Worm (Caenorhabditis elegans) whole organism, late embryonic: ENCODE results near the gene pfn-2.

Experiments used
- C38D4.7 ChIP-seq: fragments of 200-800 bp; sonication (Bioruptor generic); optimal IDR thresholded peaks from 2 replicates; lab custom pipeline; 2018; ENCODE audit warnings: mild to moderate bottlenecking, missing genetic modification characterization, moderate library complexity, missing compliant biosample characterization
- F13H6.1 ChIP-seq: sonication (generic microtip); optimal IDR thresholded peaks from 2 replicates; lab custom pipeline; 2016; ENCODE audit warnings: missing genetic modification characterization, missing compliant biosample characterization
- K09A11.1 ChIP-seq: sonication (generic microtip); optimal IDR thresholded peaks from 2 replicates; lab custom pipeline; 2017; ENCODE audit warnings: antibody characterized with exemption, mild to moderate bottlenecking, missing genetic modification characterization, missing compliant biosample characterization; ENCODE audit not compliant: insufficient read depth
- T23F11.4 ChIP-seq: fragments of 200-800 bp; sonication (Bioruptor generic); optimal IDR thresholded peaks from 2 replicates; lab custom pipeline; 2018; ENCODE audit warnings: mild to moderate bottlenecking, missing genetic modification characterization, missing compliant biosample characterization
- Y22D7AL.16 ChIP-seq: sonication (generic microtip); optimal IDR thresholded peaks from 2 replicates; lab custom pipeline; 2016; ENCODE audit warnings: missing genetic modification characterization, missing compliant biosample characterization
- ahr-1 ChIP-seq: sonication (generic microtip); optimal IDR thresholded peaks from 2 replicates; lab custom pipeline; 2016; ENCODE audit warnings: missing genetic modification characterization, missing compliant biosample characterization
- ceh-14 ChIP-seq: sonication (generic microtip); optimal IDR thresholded peaks from 2 replicates; lab custom pipeline; 2016; ENCODE audit warnings: missing genotype, missing genetic modification characterization, missing compliant biosample characterization
- ceh-18 ChIP-seq: sonication (generic microtip); optimal IDR thresholded peaks from 2 replicates; lab custom pipeline; 2016; ENCODE audit warnings: missing genetic modification characterization, missing compliant biosample characterization
- ceh-19 ChIP-seq: fragments of 200-800 bp; sonication (Bioruptor generic); optimal IDR thresholded peaks from 2 replicates; lab custom pipeline; 2018; ENCODE audit warnings: mild to moderate bottlenecking, missing genetic modification characterization, missing compliant biosample characterization
- ceh-2 ChIP-seq: sonication (generic microtip); optimal IDR thresholded peaks from 2 replicates; lab custom pipeline; 2016; ENCODE audit warnings: missing genotype, missing genetic modification characterization, missing compliant biosample characterization
- ceh-22 ChIP-seq: sonication (generic microtip); optimal IDR thresholded peaks from 2 replicates; lab custom pipeline; 2017; ENCODE audit warnings: missing biosample characterization, missing genetic modification characterization
- ceh-24 ChIP-seq: sonication (generic microtip); optimal IDR thresholded peaks from 2 replicates; lab custom pipeline; 2016; ENCODE audit warnings: mild to moderate bottlenecking, missing genetic modification characterization, missing compliant biosample characterization
- ceh-34 ChIP-seq: sonication (generic microtip); optimal IDR thresholded peaks from 2 replicates; lab custom pipeline; 2016; ENCODE audit warnings: mild to moderate bottlenecking, missing genetic modification characterization, missing compliant biosample characterization
- ceh-6 ChIP-seq: fragments of 200-800 bp; sonication (Bioruptor generic); optimal IDR thresholded peaks from 2 replicates; lab custom pipeline; 2018; ENCODE audit warnings: mild to moderate bottlenecking, missing genetic modification characterization, missing compliant biosample characterization
- che-1 ChIP-seq: sonication (generic microtip); optimal IDR thresholded peaks from 2 replicates; lab custom pipeline; 2016; ENCODE audit warnings: mild to moderate bottlenecking, missing genetic modification characterization, missing compliant biosample characterization
- elt-2 ChIP-seq: sonication (generic microtip); optimal IDR thresholded peaks from 2 replicates; lab custom pipeline; 2016; ENCODE audit warnings: missing genetic modification reagents, missing genetic modification characterization, missing compliant biosample characterization
- ets-4 ChIP-seq: sonication (generic microtip); optimal IDR thresholded peaks from 2 replicates; lab custom pipeline; 2016; ENCODE audit warnings: missing genetic modification characterization, missing compliant biosample characterization
- fax-1 ChIP-seq: sonication (generic microtip); optimal IDR thresholded peaks from 2 replicates; lab custom pipeline; 2016; ENCODE audit warnings: missing genotype, missing genetic modification characterization, missing compliant biosample characterization
- gmeb-2 ChIP-seq: sonication (generic microtip); optimal IDR thresholded peaks from 2 replicates; lab custom pipeline; 2016; ENCODE audit warnings: missing genetic modification characterization, inconsistent platforms, missing compliant biosample characterization
- hlh-13 ChIP-seq: fragments of 200-800 bp; sonication (Bioruptor generic); optimal IDR thresholded peaks from 2 replicates; lab custom pipeline; 2018; ENCODE audit warnings: mild to moderate bottlenecking, missing genetic modification characterization, missing compliant biosample characterization
- hlh-30 ChIP-seq: sonication (generic microtip); optimal IDR thresholded peaks from 2 replicates; lab custom pipeline; 2017; ENCODE audit warnings: antibody characterized with exemption, missing genetic modification characterization, missing compliant biosample characterization; ENCODE audit not compliant: insufficient read depth
- hlh-6 ChIP-seq: sonication (generic microtip); optimal IDR thresholded peaks from 2 replicates; lab custom pipeline; 2016; ENCODE audit warnings: missing genotype, missing genetic modification characterization, missing compliant biosample characterization
- hlh-8 ChIP-seq: sonication (generic microtip); optimal IDR thresholded peaks from 2 replicates; lab custom pipeline; 2016; ENCODE audit warnings: missing genotype, missing genetic modification characterization, missing compliant biosample characterization
- lim-6 ChIP-seq: sonication (generic microtip); optimal IDR thresholded peaks from 2 replicates; lab custom pipeline; 2016; ENCODE audit warnings: missing genetic modification characterization, missing compliant biosample characterization
- lin-11 ChIP-seq: fragments of 200-800 bp; sonication (Bioruptor generic); optimal IDR thresholded peaks from 2 replicates; lab custom pipeline; 2018; ENCODE audit warnings: mild to moderate bottlenecking, missing genetic modification characterization, missing compliant biosample characterization
- mec-3 ChIP-seq: sonication (generic microtip); optimal IDR thresholded peaks from 2 replicates; lab custom pipeline; 2016; ENCODE audit warnings: borderline replicate concordance, missing genetic modification characterization, missing compliant biosample characterization
- nfya-1 ChIP-seq: sonication (generic microtip); optimal IDR thresholded peaks from 2 replicates; lab custom pipeline; 2017; ENCODE audit warnings: missing genetic modification characterization, mild to moderate bottlenecking, missing compliant biosample characterization, antibody characterized with exemption, moderate library complexity
- npax-4 ChIP-seq: sonication (generic microtip); optimal IDR thresholded peaks from 2 replicates; lab custom pipeline; 2016; ENCODE audit warnings: missing genetic modification characterization, missing compliant biosample characterization
- pag-3 ChIP-seq: sonication (generic microtip); optimal IDR thresholded peaks from 2 replicates; lab custom pipeline; 2016; ENCODE audit warnings: missing compliant biosample characterization, missing genetic modification characterization, borderline replicate concordance
- pat-9 ChIP-seq: fragments of 200-800 bp; sonication (Bioruptor generic); optimal IDR thresholded peaks from 2 replicates; lab custom pipeline; 2018; ENCODE audit warnings: mild to moderate bottlenecking, missing genetic modification characterization, moderate library complexity, missing compliant biosample characterization
- pax-1 ChIP-seq: fragments of 150-350 bp; optimal IDR thresholded peaks from 2 replicates; lab custom pipeline; 2014; ENCODE audit warnings: missing biosample characterization, missing genetic modification characterization
- pqm-1 ChIP-seq: sonication (generic microtip); optimal IDR thresholded peaks from 2 replicates; lab custom pipeline; 2016; ENCODE audit warnings: missing genetic modification characterization, missing compliant biosample characterization
- pros-1 ChIP-seq: fragments of 150-350 bp; optimal IDR thresholded peaks from 2 replicates; lab custom pipeline; 2014; ENCODE audit warnings: missing biosample characterization, missing genetic modification reagents, missing genetic modification characterization
- ref-2 ChIP-seq: sonication (generic microtip); optimal IDR thresholded peaks from 2 replicates; lab custom pipeline; 2016; ENCODE audit warnings: missing genetic modification characterization, missing compliant biosample characterization
- rnt-1 ChIP-seq: sonication (generic microtip); optimal IDR thresholded peaks from 2 replicates; lab custom pipeline; 2016; ENCODE audit warnings: missing genetic modification characterization, missing compliant biosample characterization
- sox-2 ChIP-seq: fragments of 200-800 bp; sonication (Bioruptor generic); IDR thresholded peaks from 2 replicates; pipeline ENCODE4 v1.3.6; 2022; ENCODE audit warnings: missing genetic modification reagents, missing genetic modification characterization, missing compliant biosample characterization
- sox-4 ChIP-seq: sonication (generic microtip); optimal IDR thresholded peaks from 2 replicates; lab custom pipeline; 2017; ENCODE audit warnings: mild to moderate bottlenecking, missing genetic modification characterization, inconsistent platforms, missing compliant biosample characterization
- tbx-2 ChIP-seq: sonication (generic microtip); optimal IDR thresholded peaks from 2 replicates; lab custom pipeline; 2016; ENCODE audit warnings: missing genetic modification characterization, missing compliant biosample characterization
- tbx-7 ChIP-seq: sonication (generic microtip); optimal IDR thresholded peaks from 2 replicates; lab custom pipeline; 2016; ENCODE audit warnings: missing genotype, missing genetic modification characterization, missing compliant biosample characterization
- unc-3 ChIP-seq, 2 experiments: fragments of 200-800 bp in 1 of 2; sonication (Bioruptor generic) in 1 of 2; sonication (generic microtip) in 1 of 2; conservative IDR thresholded peaks in 1 of 2; optimal IDR thresholded peaks in 1 of 2; 2 replicates each; pipeline versions ENCODE4 v1.3.6 to Lab custom; 2016 to 2022; ENCODE audit warnings: missing compliant biosample characterization in 2 of 2, missing genetic modification characterization in 2 of 2, missing genetic modification reagents in 1 of 2
- unc-55 ChIP-seq: sonication (generic microtip); optimal IDR thresholded peaks from 2 replicates; lab custom pipeline; 2017; ENCODE audit warnings: missing biosample characterization, missing genetic modification reagents, missing genetic modification characterization
- unc-86 ChIP-seq: sonication (generic microtip); optimal IDR thresholded peaks from 2 replicates; lab custom pipeline; 2016; ENCODE audit warnings: missing genetic modification characterization, missing compliant biosample characterization
- zip-5 ChIP-seq: sonication (generic microtip); optimal IDR thresholded peaks from 2 replicates; lab custom pipeline; 2016; ENCODE audit warnings: missing genetic modification characterization, missing compliant biosample characterization
- ztf-16 ChIP-seq: sonication (generic microtip); optimal IDR thresholded peaks from 2 replicates; lab custom pipeline; 2017; ENCODE audit warnings: missing genetic modification characterization, missing compliant biosample characterization

Gene pfn-2

ce11 chrX:5336498-5336897, 17.4 kb downstream of the pfn-2 start (continued):
- TF ChIP-seq ceh-14: no peak
- TF ChIP-seq zip-5 (tag; lab: Kevin White, UChicago): no peak
- TF ChIP-seq Y22D7AL.16 (tag; lab: Kevin White, UChicago): no peak
- TF ChIP-seq fax-1 (tag; lab: Kevin White, UChicago): no peak
- TF ChIP-seq hlh-6 (tag; lab: Kevin White, UChicago): no peak
- no peak for TF ChIP-seq hlh-13 (GFP tag; lab: Kevin White, UChicago)
- peak; percentile 38 for TF ChIP-seq unc-86 (tag; lab: Kevin White, UChicago)
- no peak for TF ChIP-seq ref-2 (tag; lab: Kevin White, UChicago)
- no peak for TF ChIP-seq lim-6 (tag; lab: Kevin White, UChicago)
- TF ChIP-seq ztf-16: no peak
- peak; percentile 74 for TF ChIP-seq nfya-1
- TF ChIP-seq ahr-1 (tag; lab: Kevin White, UChicago): no peak
- no peak for TF ChIP-seq C38D4.7 (GFP tag; lab: Kevin White, UChicago)
- no peak for TF ChIP-seq pax-1
- TF ChIP-seq pqm-1 (tag; lab: Kevin White, UChicago): no peak
- peak; percentile 60 for TF ChIP-seq unc-55 (GFP tag; lab: Kevin White, UChicago)
- peak; percentile 1 for TF ChIP-seq hlh-8
- peak; percentile 26; the same call in 1 of the 2 replicates for TF ChIP-seq sox-2 (GFP tag; lab: Robert Waterston, UW)
- TF ChIP-seq pag-3 (tag; lab: Kevin White, UChicago): no peak
- TF ChIP-seq elt-2 (tag; lab: Kevin White, UChicago): peak; percentile 71
- TF ChIP-seq ets-4 (tag; lab: Kevin White, UChicago): peak; percentile 36
- no peak for TF ChIP-seq npax-4 (tag; lab: Kevin White, UChicago)
- TF ChIP-seq lin-11 (tag; lab: Kevin White, UChicago): no peak
- TF ChIP-seq tbx-2 (tag; lab: Kevin White, UChicago): peak; percentile 77
- TF ChIP-seq, all 69 proteins: peak for 25

DNA sequence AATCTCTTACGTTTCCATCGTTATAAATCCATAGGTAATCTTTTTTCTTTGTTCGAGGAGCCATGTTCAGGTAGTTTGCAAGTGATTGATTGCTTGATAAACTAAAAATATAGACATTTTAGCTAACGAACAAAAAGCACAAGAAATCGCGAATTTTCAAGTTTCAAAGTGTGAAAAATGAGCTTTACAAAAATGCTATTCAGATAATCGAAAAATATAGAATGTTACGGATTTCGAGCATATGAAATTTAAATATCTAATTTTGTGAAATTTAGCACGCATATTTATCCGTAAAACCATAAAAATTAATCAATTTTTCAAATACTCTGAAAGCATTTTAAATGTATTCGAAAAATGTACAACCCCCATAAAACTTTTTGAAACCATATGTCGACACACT, 18.5 kb downstream of the pfn-2 start, which contains the start of gene C26B9.6:
Gene C26B9.6 (minus strand): TSS at position 101 of the 400 bp plus-strand sequence.
- TF ChIP-seq ztf-16: no peak
- no peak for TF ChIP-seq hlh-13 (GFP tag; lab: Kevin White, UChicago)

DNA sequence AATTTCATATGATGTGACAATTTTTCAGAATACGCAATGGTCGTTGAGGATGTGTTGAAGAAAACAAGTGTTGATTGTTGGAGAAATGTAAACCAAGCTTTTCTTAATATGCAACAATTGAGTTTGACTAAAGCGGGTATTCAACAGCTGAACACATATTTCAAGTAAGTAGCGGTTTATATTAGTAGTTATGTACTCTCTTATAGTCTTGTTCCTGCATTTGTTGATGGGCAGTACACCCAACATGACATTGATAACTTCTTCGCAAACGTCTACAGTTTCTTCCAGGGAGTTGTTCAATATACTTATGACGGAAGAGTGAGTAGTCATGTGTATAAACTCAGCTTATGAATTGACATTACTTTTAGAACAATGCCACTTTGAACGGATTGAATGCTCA, 23.1 kb downstream of the pfn-2 start:
- no peak for TF ChIP-seq pros-1 (tag; lab: Kevin White, UChicago)
- no peak for TF ChIP-seq ceh-24 (tag; lab: Kevin White, UChicago)
- TF ChIP-seq hlh-8: no peak
- no peak for TF ChIP-seq ceh-2
- no peak for TF ChIP-seq che-1 (tag; lab: Kevin White, UChicago)
- no peak for TF ChIP-seq F13H6.1
- TF ChIP-seq elt-2 (tag; lab: Kevin White, UChicago): no peak
- no peak for TF ChIP-seq rnt-1 (tag; lab: Kevin White, UChicago)
- no peak for TF ChIP-seq ceh-34
- no peak for TF ChIP-seq ceh-18
- TF ChIP-seq npax-4 (tag; lab: Kevin White, UChicago): no peak
- no peak for TF ChIP-seq gmeb-2 (tag; lab: Kevin White, UChicago)
- no peak for TF ChIP-seq K09A11.1 (tag; lab: Kevin White, UChicago)
- TF ChIP-seq ztf-16: no peak
- no peak for TF ChIP-seq fax-1 (tag; lab: Kevin White, UChicago)

DNA sequence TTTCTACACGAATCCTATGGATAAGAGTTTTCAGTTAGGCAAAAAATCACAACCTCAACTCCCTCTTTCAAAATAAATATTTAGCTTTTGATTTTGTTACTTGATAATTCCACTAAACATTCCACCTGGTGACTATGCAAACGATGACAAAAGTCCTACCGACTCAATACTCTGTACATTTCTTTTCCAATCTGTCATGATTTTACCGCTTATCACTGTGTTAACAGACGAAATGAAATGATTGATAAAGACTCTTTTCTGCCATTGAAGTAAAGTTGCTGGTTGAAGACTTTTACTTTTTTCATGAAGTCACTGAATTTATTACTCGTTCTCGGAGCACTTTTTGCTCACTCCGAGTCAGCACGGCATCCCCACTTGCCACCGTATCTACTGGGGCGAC, 24.6 kb downstream of the pfn-2 start, which contains the start of gene C26B9.5:
Gene C26B9.5 (plus strand): TSS at position 244 of the 400 bp plus-strand sequence.
- TF ChIP-seq K09A11.1 (tag; lab: Kevin White, UChicago) (no peak), che-1 (tag; lab: Kevin White, UChicago) (no peak), ceh-22 (tag; lab: Kevin White, UChicago) (no peak), hlh-30 (tag; lab: Kevin White, UChicago) (no peak), mec-3 (tag; lab: Kevin White, UChicago) (no peak), pat-9 (tag; lab: Kevin White, UChicago) (no peak), sox-2 (GFP tag; lab: Robert Waterston, UW) (no peak), tbx-7 (no peak), unc-3 (GFP tag; conservative IDR thresholded peaks at IDR 0.05; lab: Robert Waterston, UW) (no peak), unc-3 (tag; optimal IDR thresholded peaks at IDR 0.05; lab: Kevin White, UChicago) (no peak), T23F11.4 (GFP tag; lab: Kevin White, UChicago) (no peak), sox-4 (tag; lab: Kevin White, UChicago) (no peak), ceh-18 (no peak), ref-2 (tag; lab: Kevin White, UChicago) (no peak), C38D4.7 (GFP tag; lab: Kevin White, UChicago) (no peak), zip-5 (tag; lab: Kevin White, UChicago) (no peak), ceh-19 (GFP tag; lab: Kevin White, UChicago) (no peak), fax-1 (tag; lab: Kevin White, UChicago) (no peak), ceh-6 (GFP tag; lab: Kevin White, UChicago) (no peak), unc-86 (tag; lab: Kevin White, UChicago) (no peak)
